Worm (Caenorhabditis elegans) whole organism, young adult: Measurements from ENCODE around the gene rnf-113.

Source experiments
- B0019.2 ChIP-seq: fragments of 200-800 bp; sonication (Bioruptor generic); conservative IDR thresholded peaks from 2 replicates; pipeline ENCODE4 v1.3.6; 2022; ENCODE audit warnings: missing genetic modification reagents, missing genetic modification characterization, missing compliant biosample characterization
- B0261.1 ChIP-seq: sonication (generic microtip); optimal IDR thresholded peaks from 2 replicates; lab custom pipeline; 2016; ENCODE audit warnings: mild to moderate bottlenecking, missing genetic modification characterization, moderate library complexity, missing compliant biosample characterization
- B0336.3 ChIP-seq: fragments of 200-800 bp; sonication (Bioruptor generic); IDR thresholded peaks from 2 replicates; pipeline ENCODE4 v1.3.6; 2022; ENCODE audit warnings: missing genetic modification characterization, missing compliant biosample characterization
- C06A6.2 ChIP-seq: fragments of 200-800 bp; sonication (Bioruptor generic); conservative IDR thresholded peaks from 2 replicates; pipeline ENCODE4 v1.3.6; 2022; ENCODE audit warnings: missing genetic modification characterization, missing compliant biosample characterization
- D2030.7 ChIP-seq: fragments of 200-800 bp; sonication (Bioruptor generic); IDR thresholded peaks from 2 replicates; pipeline ENCODE4 v1.3.6; 2022; ENCODE audit warnings: missing genetic modification reagents, missing genetic modification characterization, missing compliant biosample characterization
- F22D6.2 ChIP-seq: sonication (generic microtip); optimal IDR thresholded peaks from 2 replicates; lab custom pipeline; 2016; ENCODE audit warnings: mild to moderate bottlenecking, missing genetic modification characterization, missing compliant biosample characterization
- F39B2.1 ChIP-seq: fragments of 200-800 bp; sonication (Bioruptor generic); IDR thresholded peaks from 2 replicates; pipeline ENCODE4 v1.3.6; 2022; ENCODE audit warnings: missing genetic modification reagents, missing genetic modification characterization, missing compliant biosample characterization
- F49E8.2 ChIP-seq: sonication (generic microtip); optimal IDR thresholded peaks from 3 replicates; lab custom pipeline; 2017; ENCODE audit warnings: missing genetic modification characterization, mild to moderate bottlenecking, missing compliant biosample characterization, antibody characterized with exemption, moderate library complexity; ENCODE audit not compliant: insufficient read depth
- K12H6.12 ChIP-seq: fragments of 200-800 bp; sonication (Bioruptor generic); optimal IDR thresholded peaks from 2 replicates; lab custom pipeline; 2018; ENCODE audit warnings: mild to moderate bottlenecking, missing genetic modification characterization, missing compliant biosample characterization
- T26A5.8 ChIP-seq: sonication (generic microtip); optimal IDR thresholded peaks from 2 replicates; lab custom pipeline; 2016; ENCODE audit warnings: missing genetic modification characterization, missing compliant biosample characterization
- Y53F4B.3 ChIP-seq: fragments of 200-800 bp; sonication (Bioruptor generic); IDR thresholded peaks from 2 replicates; pipeline ENCODE4 v1.3.6; 2022; ENCODE audit warnings: missing genetic modification reagents, missing genetic modification characterization, missing compliant biosample characterization
- Y95B8A.8 ChIP-seq: fragments of 200-800 bp; sonication (Bioruptor generic); IDR thresholded peaks from 2 replicates; pipeline ENCODE4 v1.3.6; 2022; ENCODE audit warnings: missing genetic modification reagents, missing genetic modification characterization, missing compliant biosample characterization
- akir-1 ChIP-seq: fragments of 200-800 bp; sonication (Bioruptor generic); optimal IDR thresholded peaks from 2 replicates; lab custom pipeline; 2018; ENCODE audit warnings: mild to moderate bottlenecking, missing genetic modification characterization, moderate library complexity, missing compliant biosample characterization
- aptf-3 ChIP-seq: fragments of 200-800 bp; sonication (Bioruptor generic); IDR thresholded peaks from 2 replicates; pipeline ENCODE4 v1.3.6; 2022; ENCODE audit warnings: missing genetic modification characterization, missing compliant biosample characterization
- attf-5 ChIP-seq: fragments of 200-800 bp; sonication (Bioruptor generic); optimal IDR thresholded peaks from 2 replicates; lab custom pipeline; 2018; ENCODE audit warnings: mild to moderate bottlenecking, missing genetic modification characterization, missing compliant biosample characterization
- attf-6 ChIP-seq: fragments of 200-800 bp; sonication (Bioruptor generic); IDR thresholded peaks from 2 replicates; pipeline ENCODE4 v1.3.6; 2022; ENCODE audit warnings: missing genetic modification reagents, missing genetic modification characterization, missing compliant biosample characterization
- ceh-27 ChIP-seq: fragments of 200-800 bp; sonication (Bioruptor generic); optimal IDR thresholded peaks from 2 replicates; lab custom pipeline; 2018; ENCODE audit warnings: mild to moderate bottlenecking, missing genetic modification characterization, moderate library complexity, missing compliant biosample characterization
- ceh-58 ChIP-seq: fragments of 200-800 bp; sonication (Bioruptor generic); IDR thresholded peaks from 2 replicates; pipeline ENCODE4 v1.3.6; 2022; ENCODE audit warnings: missing genetic modification characterization, missing compliant biosample characterization
- ceh-79 ChIP-seq: sonication (generic microtip); optimal IDR thresholded peaks from 2 replicates; lab custom pipeline; 2017; ENCODE audit warnings: mild to moderate bottlenecking, missing genetic modification characterization, missing compliant biosample characterization
- ceh-91 ChIP-seq: fragments of 200-800 bp; sonication (Bioruptor generic); IDR thresholded peaks from 2 replicates; pipeline ENCODE4 v1.3.6; 2022; ENCODE audit warnings: missing genetic modification reagents, missing genetic modification characterization, missing compliant biosample characterization
- die-1 ChIP-seq: sonication (generic microtip); optimal IDR thresholded peaks from 2 replicates; lab custom pipeline; 2016; ENCODE audit warnings: missing genotype, mild to moderate bottlenecking, missing genetic modification characterization, missing compliant biosample characterization
- dox-1 ChIP-seq: fragments of 200-800 bp; sonication (Bioruptor generic); IDR thresholded peaks from 2 replicates; pipeline ENCODE4 v1.3.6; 2022; ENCODE audit warnings: missing genetic modification reagents, missing genetic modification characterization, missing compliant biosample characterization
- dpl-1 ChIP-seq: fragments of 150-350 bp; optimal IDR thresholded peaks from 2 replicates; lab custom pipeline; 2014; ENCODE audit warnings: missing biosample characterization, missing genetic modification reagents, missing genetic modification characterization
- egl-18 ChIP-seq: fragments of 200-800 bp; sonication (Bioruptor generic); IDR thresholded peaks from 2 replicates; pipeline ENCODE4 v1.3.6; 2022; ENCODE audit warnings: missing genetic modification reagents, missing genetic modification characterization, missing compliant biosample characterization
- fkh-3 ChIP-seq: sonication (generic microtip); optimal IDR thresholded peaks from 2 replicates; lab custom pipeline; 2016; ENCODE audit warnings: mild to moderate bottlenecking, missing genetic modification characterization, missing compliant biosample characterization
- gei-17 ChIP-seq: fragments of 200-800 bp; sonication (Bioruptor generic); optimal IDR thresholded peaks from 2 replicates; lab custom pipeline; 2018; ENCODE audit warnings: mild to moderate bottlenecking, missing genetic modification characterization, missing compliant biosample characterization
- him-1 ChIP-seq: sonication (generic microtip); optimal IDR thresholded peaks from 2 replicates; lab custom pipeline; 2016; ENCODE audit warnings: missing genotype, missing genetic modification reagents, missing genetic modification characterization, missing compliant biosample characterization
- hlh-26 ChIP-seq: fragments of 200-800 bp; sonication (Bioruptor generic); conservative IDR thresholded peaks from 2 replicates; pipeline ENCODE4 v1.3.6; 2022; ENCODE audit warnings: missing genetic modification reagents, missing genetic modification characterization, missing compliant biosample characterization
- hmg-1.2 ChIP-seq: fragments of 200-800 bp; sonication (Bioruptor generic); IDR thresholded peaks from 2 replicates; pipeline ENCODE4 v1.3.6; 2022; ENCODE audit warnings: missing genetic modification reagents, missing genetic modification characterization, missing compliant biosample characterization
- hrde-1 ChIP-seq: sonication (generic microtip); optimal IDR thresholded peaks from 2 replicates; lab custom pipeline; 2016; ENCODE audit warnings: missing genetic modification characterization, mild to moderate bottlenecking, missing compliant biosample characterization, moderate library complexity, missing genotype, missing genetic modification reagents, borderline replicate concordance
- hsf-1 ChIP-seq: fragments of 200-800 bp; sonication (Bioruptor generic); IDR thresholded peaks from 2 replicates; pipeline ENCODE4 v1.3.6; 2022; ENCODE audit warnings: missing genetic modification reagents, missing genetic modification characterization, missing compliant biosample characterization
- lag-1 ChIP-seq: fragments of 200-800 bp; sonication (Bioruptor generic); IDR thresholded peaks from 2 replicates; pipeline ENCODE4 v1.3.6; 2022; ENCODE audit warnings: missing genetic modification reagents, missing genetic modification characterization, missing compliant biosample characterization
- let-607 ChIP-seq, 2 experiments: fragments of 200-800 bp in 1 of 2; sonication (Bioruptor generic) in 1 of 2; sonication (generic microtip) in 1 of 2; optimal IDR thresholded peaks; 2 replicates each; lab custom pipeline; 2016 to 2018; ENCODE audit warnings: mild to moderate bottlenecking in 2 of 2, missing compliant biosample characterization in 2 of 2, missing genetic modification characterization in 2 of 2, moderate library complexity in 2 of 2, missing genotype in 1 of 2
- lin-40 ChIP-seq: sonication (generic microtip); optimal IDR thresholded peaks from 2 replicates; lab custom pipeline; 2016; ENCODE audit warnings: missing genetic modification characterization, mild to moderate bottlenecking, missing compliant biosample characterization, missing genotype, missing genetic modification reagents
- lir-1 ChIP-seq: fragments of 200-800 bp; sonication (Bioruptor generic); conservative IDR thresholded peaks from 2 replicates; pipeline ENCODE4 v1.3.6; 2022; ENCODE audit warnings: missing genetic modification reagents, missing genetic modification characterization, missing compliant biosample characterization
- lsl-1 ChIP-seq: fragments of 200-800 bp; sonication (Bioruptor generic); optimal IDR thresholded peaks from 2 replicates; lab custom pipeline; 2018; ENCODE audit warnings: mild to moderate bottlenecking, missing genetic modification characterization, moderate library complexity, missing compliant biosample characterization
- mcd-1 ChIP-seq: fragments of 200-800 bp; sonication (Bioruptor generic); IDR thresholded peaks from 2 replicates; pipeline ENCODE4 v1.3.6; 2022; ENCODE audit warnings: missing genetic modification reagents, missing genetic modification characterization, missing compliant biosample characterization
- mxl-1 ChIP-seq: sonication (generic microtip); optimal IDR thresholded peaks from 2 replicates; lab custom pipeline; 2016; ENCODE audit warnings: missing genetic modification characterization, missing compliant biosample characterization
- nfya-2 ChIP-seq: fragments of 200-800 bp; sonication (Bioruptor generic); IDR thresholded peaks from 2 replicates; pipeline ENCODE4 v1.3.6; 2022; ENCODE audit warnings: missing genetic modification reagents, missing genetic modification characterization, missing compliant biosample characterization
- nhr-90 ChIP-seq: sonication (generic microtip); optimal IDR thresholded peaks from 2 replicates; lab custom pipeline; 2016; ENCODE audit warnings: missing genotype, mild to moderate bottlenecking, missing genetic modification characterization, missing compliant biosample characterization
- rcor-1 ChIP-seq: fragments of 200-800 bp; sonication (Bioruptor generic); IDR thresholded peaks from 2 replicates; pipeline ENCODE4 v1.3.6; 2022; ENCODE audit warnings: missing genetic modification reagents, missing genetic modification characterization, missing compliant biosample characterization
- sea-2 ChIP-seq: fragments of 200-800 bp; sonication (Bioruptor generic); IDR thresholded peaks from 2 replicates; pipeline ENCODE4 v1.3.6; 2022; ENCODE audit warnings: missing genetic modification characterization, missing compliant biosample characterization
- somi-1 ChIP-seq: fragments of 200-800 bp; sonication (Bioruptor generic); optimal IDR thresholded peaks from 2 replicates; lab custom pipeline; 2018; ENCODE audit warnings: mild to moderate bottlenecking, missing genetic modification characterization, missing compliant biosample characterization
- sptf-2 ChIP-seq: fragments of 200-800 bp; sonication (Bioruptor generic); optimal IDR thresholded peaks from 2 replicates; lab custom pipeline; 2018; ENCODE audit warnings: mild to moderate bottlenecking, missing genetic modification characterization, missing compliant biosample characterization
- tlf-1 ChIP-seq: fragments of 200-800 bp; sonication (Bioruptor generic); optimal IDR thresholded peaks from 2 replicates; lab custom pipeline; 2018; ENCODE audit warnings: mild to moderate bottlenecking, missing genetic modification characterization, missing compliant biosample characterization
- unc-130 ChIP-seq: sonication (generic microtip); optimal IDR thresholded peaks from 2 replicates; lab custom pipeline; 2016; ENCODE audit warnings: missing genetic modification reagents, missing genetic modification characterization, missing compliant biosample characterization
- unc-62 ChIP-seq: fragments of 150-350 bp; optimal IDR thresholded peaks from 2 replicates; lab custom pipeline; 2014; ENCODE audit warnings: missing biosample characterization, missing genetic modification reagents, missing genetic modification characterization
- ztf-22 ChIP-seq: fragments of 200-800 bp; sonication (Bioruptor generic); optimal IDR thresholded peaks from 2 replicates; lab custom pipeline; 2018; ENCODE audit warnings: mild to moderate bottlenecking, missing genetic modification characterization, moderate library complexity, missing compliant biosample characterization
- ztf-25 ChIP-seq: fragments of 200-800 bp; sonication (Bioruptor generic); IDR thresholded peaks from 2 replicates; pipeline ENCODE4 v1.3.6; 2022; ENCODE audit warnings: missing genetic modification reagents, missing genetic modification characterization, missing compliant biosample characterization

Gene rnf-113

ce11 chrIII:10746406-10746807 lies 11.0 kb downstream of the rnf-113 start (continued):
- TF ChIP-seq sptf-2 (GFP tag; lab: Kevin White, UChicago) (no peak), Y53F4B.3 (no peak), D2030.7 (GFP tag; lab: Robert Waterston, UW) (peak; percentile 77), fkh-3 (no peak), hmg-1.2 (GFP tag; lab: Robert Waterston, UW) (peak; percentile 39; the same call in 1 of the 2 replicates), unc-130 (GFP tag; lab: Kevin White, UChicago) (peak; percentile 85), lin-40 (tag; lab: Kevin White, UChicago) (no peak), lir-1 (GFP tag; lab: Robert Waterston, UW) (no peak), ceh-58 (peak; percentile 71; the same call in 1 of the 2 replicates), B0336.3 (GFP tag; lab: Robert Waterston, UW) (peak; percentile 93; the same call in 1 of the 2 replicates), rcor-1 (GFP tag; lab: Robert Waterston, UW) (peak; percentile 66), somi-1 (no peak), tlf-1 (GFP tag; lab: Kevin White, UChicago) (peak; percentile 90), let-607 (tag; optimal IDR thresholded peaks at IDR 0.05; lab: Kevin White, UChicago) (no peak), lag-1 (GFP tag; lab: Robert Waterston, UW) (no peak), F39B2.1 (GFP tag; lab: Robert Waterston, UW) (peak; percentile 82), him-1 (tag; lab: Kevin White, UChicago) (peak; percentile 69), mxl-1 (tag; lab: Kevin White, UChicago) (peak; percentile 33), lsl-1 (GFP tag; lab: Kevin White, UChicago) (peak; percentile 61), nfya-2 (GFP tag; lab: Robert Waterston, UW) (peak; percentile 45; the same call in 1 of the 2 replicates), K12H6.12 (tag; lab: Kevin White, UChicago) (no peak), mcd-1 (peak; percentile 37), sea-2 (GFP tag; lab: Robert Waterston, UW) (no peak), dpl-1 (peak; percentile 6), B0019.2 (GFP tag; lab: Robert Waterston, UW) (peak; percentile 51; the same call in 1 of the 2 replicates), unc-62 (no peak), F22D6.2 (tag; lab: Kevin White, UChicago) (no peak), F49E8.2 (tag; lab: Kevin White, UChicago) (peak; percentile 93), gei-17 (no peak), hlh-26 (GFP tag; lab: Robert Waterston, UW) (no peak), C06A6.2 (GFP tag; lab: Robert Waterston, UW) (no peak), T26A5.8 (tag; lab: Kevin White, UChicago) (peak; percentile 91), ceh-79 (tag; lab: Kevin White, UChicago) (no peak), Y95B8A.8 (GFP tag; lab: Robert Waterston, UW) (peak; percentile 88), dox-1 (GFP tag; lab: Robert Waterston, UW) (peak; percentile 38; the same call in 1 of the 2 replicates), B0261.1 (tag; lab: Kevin White, UChicago) (no peak), ztf-22 (GFP tag; lab: Kevin White, UChicago) (peak; percentile 25), hrde-1 (tag; lab: Kevin White, UChicago) (peak; percentile 98), die-1 (tag; lab: Kevin White, UChicago) (peak; percentile 80), akir-1 (no peak), aptf-3 (GFP tag; lab: Robert Waterston, UW) (no peak), egl-18 (GFP tag; lab: Robert Waterston, UW) (no peak), nhr-90 (tag; lab: Kevin White, UChicago) (peak; percentile 43), attf-6 (GFP tag; lab: Robert Waterston, UW) (peak; percentile 87), ceh-27 (GFP tag; lab: Kevin White, UChicago) (peak; percentile 14), ceh-91 (GFP tag; lab: Robert Waterston, UW) (no peak), hsf-1 (GFP tag; lab: Robert Waterston, UW) (peak; percentile 81), attf-5 (GFP tag; lab: Kevin White, UChicago) (peak; percentile 53), ztf-25 (peak; percentile 11; the same call in 1 of the 2 replicates)
